Worm (Caenorhabditis elegans): ENCODE measurements around the gene ZK795.3.

DNA sequence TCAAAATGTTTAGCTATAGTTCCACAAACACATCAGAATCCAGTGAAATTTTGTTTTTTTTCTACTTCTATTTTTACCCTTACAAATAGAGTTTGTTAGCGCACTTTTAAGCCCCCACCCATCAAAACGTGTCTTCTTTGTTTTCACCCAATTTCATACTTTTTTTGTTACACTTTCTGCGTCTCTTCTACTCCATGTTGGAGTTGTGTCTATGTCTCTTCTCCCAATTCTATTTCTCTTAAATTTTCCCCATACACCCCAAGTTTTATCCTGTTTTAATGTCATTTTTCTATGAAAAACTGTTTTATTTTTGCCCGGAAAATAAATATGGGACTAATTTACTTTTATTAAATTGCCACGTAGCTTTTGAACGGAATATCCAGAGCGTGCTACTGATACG, 13.8 kb upstream of the ZK795.3 start:
- TF ChIP-seq dao-5 (tag; optimal IDR thresholded peaks at IDR 0.05) (no peak), W03F9.2 (tag; optimal IDR thresholded peaks at IDR 0.05) (no peak)

Measured in whole organism, L4/young adult.